Fruit fly (Drosophila melanogaster) whole organism, adult: ENCODE results near the gene CG5013.
A peak's percentile ranks its signal among the peaks of the same experiment; 100 is the strongest.

Experiments used
- Clk ChIP-seq: fragments of 200-800 bp; sonication (Bioruptor generic); optimal IDR thresholded peaks from 2 replicates; lab custom pipeline; 2017; ENCODE audit warnings: missing biosample characterization, missing genetic modification characterization
- Mnt ChIP-seq: fragments of 200-800 bp; sonication (Bioruptor generic); optimal IDR thresholded peaks from 2 replicates; lab custom pipeline; 2016; ENCODE audit warnings: missing biosample characterization, mild to moderate bottlenecking, missing genetic modification characterization
- bab1 ChIP-seq: fragments of 200-800 bp; sonication (Bioruptor generic); optimal IDR thresholded peaks from 3 replicates; lab custom pipeline; 2019; ENCODE audit warnings: missing biosample characterization, mild to moderate bottlenecking, missing genetic modification characterization, moderate library complexity
- ovo ChIP-seq: fragments of 200-800 bp; sonication (Bioruptor generic); optimal IDR thresholded peaks from 2 replicates; lab custom pipeline; 2016; ENCODE audit warnings: missing biosample characterization, missing genetic modification characterization

- no peak for TF ChIP-seq Clk (GFP tag; lab: Kevin White, UChicago)
- no peak for TF ChIP-seq Mnt (GFP tag; lab: Kevin White, UChicago)
- TF ChIP-seq ovo (GFP tag; lab: Kevin White, UChicago) = peak; percentile 66
- TF ChIP-seq bab1 (GFP tag; lab: Kevin White, UChicago) = peak; percentile 37
Measured at dm6 chr3R:16051329-16051679, 1.8 kb downstream of the CG5013 start.
